Worm (Caenorhabditis elegans): Measurements from ENCODE around the gene C07H6.9.
A peak's percentile ranks its signal among the peaks of the same experiment; 100 is the strongest.

C07H6.9 gene

ce11 chrIII:7499421-7499902 is at the start of gene C07H6.9, which contains the start of gene sap-140:
Gene C07H6.9 (minus strand): TSS chrIII:7499471.
Gene sap-140 (plus strand): TSS chrIII:7499738.
- TF ChIP-seq ceh-48 (tag; optimal IDR thresholded peaks at IDR 0.05) (no peak), dve-1 (tag; optimal IDR thresholded peaks at IDR 0.05) (no peak), ref-2 (tag; optimal IDR thresholded peaks at IDR 0.05) (peak; percentile 40), pha-4 (tag; optimal IDR thresholded peaks at IDR 0.05) (no peak), gmeb-2 (tag; optimal IDR thresholded peaks at IDR 0.05) (no peak), pat-9 (tag; optimal IDR thresholded peaks at IDR 0.05) (no peak), tbx-2 (tag; optimal IDR thresholded peaks at IDR 0.05) (no peak), F13H6.1 (tag; optimal IDR thresholded peaks at IDR 0.05) (no peak), ama-1 (optimal IDR thresholded peaks at IDR 0.05) (no peak), ets-4 (tag; optimal IDR thresholded peaks at IDR 0.05) (no peak), fax-1 (tag; optimal IDR thresholded peaks at IDR 0.05) (no peak), npax-4 (tag; optimal IDR thresholded peaks at IDR 0.05) (no peak), K02D7.2 (tag; optimal IDR thresholded peaks at IDR 0.05) (no peak), lin-11 (tag; optimal IDR thresholded peaks at IDR 0.05) (no peak), hlh-8 (tag; optimal IDR thresholded peaks at IDR 0.05) (no peak), nhr-232 (tag; optimal IDR thresholded peaks at IDR 0.05) (no peak), ceh-2 (tag; optimal IDR thresholded peaks at IDR 0.05) (peak; percentile 14), sox-4 (tag; optimal IDR thresholded peaks at IDR 0.05) (no peak), elt-4 (tag; optimal IDR thresholded peaks at IDR 0.05) (no peak), pha-2 (tag; optimal IDR thresholded peaks at IDR 0.05) (no peak), nfya-1 (tag; optimal IDR thresholded peaks at IDR 0.05) (peak; percentile 42), Y22D7AL.16 (tag; optimal IDR thresholded peaks at IDR 0.05) (no peak), elt-2 (tag; optimal IDR thresholded peaks at IDR 0.05) (peak; percentile 21), pros-1 (tag; optimal IDR thresholded peaks at IDR 0.05) (no peak), ceh-6 (GFP tag; optimal IDR thresholded peaks at IDR 0.05) (no peak), unc-86 (tag; optimal IDR thresholded peaks at IDR 0.05) (peak; percentile 4), hlh-15 (tag; optimal IDR thresholded peaks at IDR 0.05) (no peak), dmd-4 (tag; optimal IDR thresholded peaks at IDR 0.05; ENCODE audit: borderline replicate concordance) (no peak), ceh-31 (tag; optimal IDR thresholded peaks at IDR 0.05) (peak; percentile 45), ceh-34 (tag; optimal IDR thresholded peaks at IDR 0.05) (no peak), ahr-1 (tag; optimal IDR thresholded peaks at IDR 0.05) (no peak), unc-42 (tag; optimal IDR thresholded peaks at IDR 0.05) (peak; percentile 32), ceh-30 (tag; optimal IDR thresholded peaks at IDR 0.05) (peak; percentile 73), mec-3 (tag; optimal IDR thresholded peaks at IDR 0.05; ENCODE audit: borderline replicate concordance) (no peak), ceh-22 (tag; optimal IDR thresholded peaks at IDR 0.05) (no peak)

- TF ChIP-seq tbx-2 (tag; optimal IDR thresholded peaks at IDR 0.05): no peak
- TF ChIP-seq pat-9 (tag; optimal IDR thresholded peaks at IDR 0.05): no peak
- peak; percentile 86 for TF ChIP-seq unc-55 (GFP tag; optimal IDR thresholded peaks at IDR 0.05)
- no peak for TF ChIP-seq rnt-1 (tag; optimal IDR thresholded peaks at IDR 0.05)
- no peak for TF ChIP-seq T23F11.4 (GFP tag; optimal IDR thresholded peaks at IDR 0.05)
These were observed 49.7 kb upstream of the C07H6.9 start for ce11 chrIII:7548963-7549362.

- TF ChIP-seq lin-11 (tag; optimal IDR thresholded peaks at IDR 0.05) (no peak), unc-55 (GFP tag; optimal IDR thresholded peaks at IDR 0.05) (peak; percentile 33), ceh-31 (tag; optimal IDR thresholded peaks at IDR 0.05) (no peak), F13H6.1 (tag; optimal IDR thresholded peaks at IDR 0.05) (no peak), nfya-1 (tag; optimal IDR thresholded peaks at IDR 0.05) (peak; percentile 18), fax-1 (tag; optimal IDR thresholded peaks at IDR 0.05) (no peak), Y22D7AL.16 (tag; optimal IDR thresholded peaks at IDR 0.05) (no peak), rnt-1 (tag; optimal IDR thresholded peaks at IDR 0.05) (peak; percentile 20), che-1 (tag; optimal IDR thresholded peaks at IDR 0.05) (no peak)
These were observed 45.9 kb upstream of the C07H6.9 start for ce11 chrIII:7545189-7545588.

Measured in whole organism, late embryonic.